Worm (Caenorhabditis elegans) whole organism, L3 larva: Measurements from ENCODE around the gene srw-61.

Experiments used
- aly-2 ChIP-seq: fragments of 150-350 bp; optimal IDR thresholded peaks from 2 replicates; lab custom pipeline; 2014; ENCODE audit warnings: missing biosample characterization, missing genetic modification characterization
- ceh-82 ChIP-seq: fragments of 150-350 bp; optimal IDR thresholded peaks from 2 replicates; lab custom pipeline; 2014; ENCODE audit warnings: missing biosample characterization, missing genetic modification characterization
- ceh-9 ChIP-seq: sonication (generic microtip); optimal IDR thresholded peaks from 2 replicates; lab custom pipeline; 2018; ENCODE audit warnings: missing biosample characterization, missing genetic modification characterization
- elt-1 ChIP-seq: fragments of 150-350 bp; optimal IDR thresholded peaks from 2 replicates; lab custom pipeline; 2014; ENCODE audit warnings: missing biosample characterization, missing genetic modification characterization
- elt-3 ChIP-seq, 3 experiments: fragments of 150-350 bp in 1 of 3; sonication (generic microtip) in 2 of 3; optimal IDR thresholded peaks; 2 replicates in 2 of 3; 4 replicates in 1 of 3; lab custom pipeline; 2014 to 2017; ENCODE audit warnings: missing biosample characterization in 3 of 3, missing genetic modification characterization in 3 of 3
- fkh-10 ChIP-seq: sonication (generic microtip); optimal IDR thresholded peaks from 2 replicates; lab custom pipeline; 2017; ENCODE audit warnings: missing biosample characterization, missing genetic modification reagents, missing genetic modification characterization
- nhr-23 ChIP-seq: fragments of 150-350 bp; optimal IDR thresholded peaks from 2 replicates; lab custom pipeline; 2014; ENCODE audit warnings: missing biosample characterization, missing genetic modification reagents, missing genetic modification characterization
- pha-4 ChIP-seq: fragments of 150-350 bp; optimal IDR thresholded peaks from 2 replicates; lab custom pipeline; 2014; ENCODE audit warnings: missing biosample characterization, missing genetic modification reagents, missing genetic modification characterization

ce11 chrIV:16277902-16278301 is 39.4 kb upstream of the srw-61 start, which contains the start of gene ccch-2:
- TF ChIP-seq pha-4 (tag; lab: Kevin White, UChicago), result no peak
- TF ChIP-seq ceh-9 (tag; lab: Kevin White, UChicago), result no peak
- no peak for TF ChIP-seq elt-1 (tag; lab: Kevin White, UChicago)
- no peak for TF ChIP-seq nhr-23 (tag; lab: Kevin White, UChicago)
- TF ChIP-seq elt-3 (tag; optimal IDR thresholded peaks at IDR 0.05; lab: Kevin White, UChicago), result no peak
- TF ChIP-seq fkh-10 (GFP tag; lab: Kevin White, UChicago), result no peak
- TF ChIP-seq ceh-82 (tag; lab: Kevin White, UChicago), result no peak
- TF ChIP-seq aly-2 (tag; lab: Kevin White, UChicago), result no peak
